Worm (Caenorhabditis elegans) whole organism, L2 larva: Measurements from ENCODE around the gene mrps-23.
A peak's percentile ranks its signal among the peaks of the same experiment; 100 is the strongest.

Experiments
- ZK546.5 ChIP-seq: sonication (generic microtip); optimal IDR thresholded peaks from 2 replicates; lab custom pipeline; 2017; ENCODE audit warnings: missing biosample characterization, missing genetic modification characterization
- elt-1 ChIP-seq: fragments of 150-350 bp; optimal IDR thresholded peaks from 2 replicates; lab custom pipeline; 2014; ENCODE audit warnings: missing biosample characterization, missing genetic modification characterization
- fos-1 ChIP-seq: fragments of 150-350 bp; optimal IDR thresholded peaks from 2 replicates; lab custom pipeline; 2014; ENCODE audit warnings: missing biosample characterization, missing genetic modification characterization
- lsy-2 ChIP-seq, 2 experiments: fragments of 150-350 bp in 1 of 2; sonication (generic microtip) in 1 of 2; optimal IDR thresholded peaks; 2 replicates each; lab custom pipeline; 2014 to 2017; ENCODE audit warnings: missing biosample characterization in 2 of 2, missing genetic modification characterization in 2 of 2
- mdl-1 ChIP-seq, 2 experiments: fragments of 150-350 bp in 1 of 2; sonication (generic microtip) in 1 of 2; optimal IDR thresholded peaks; 2 replicates each; lab custom pipeline; 2017; ENCODE audit warnings: missing biosample characterization in 2 of 2, missing genetic modification characterization in 2 of 2
- nhr-10 ChIP-seq: sonication (generic microtip); optimal IDR thresholded peaks from 2 replicates; lab custom pipeline; 2017; ENCODE audit warnings: missing biosample characterization, missing genetic modification characterization
- nhr-23 ChIP-seq: fragments of 150-350 bp; optimal IDR thresholded peaks from 2 replicates; lab custom pipeline; 2014; ENCODE audit warnings: missing biosample characterization, missing genetic modification reagents, missing genetic modification characterization
- skn-1 ChIP-seq: sonication (generic microtip); optimal IDR thresholded peaks from 2 replicates; lab custom pipeline; 2017; ENCODE audit warnings: missing biosample characterization, missing genetic modification characterization
- unc-39 ChIP-seq: fragments of 150-350 bp; optimal IDR thresholded peaks from 2 replicates; lab custom pipeline; 2014; ENCODE audit warnings: missing biosample characterization, missing genetic modification characterization
- unc-55 ChIP-seq: fragments of 150-350 bp; sonication (generic microtip); optimal IDR thresholded peaks from 3 replicates; lab custom pipeline; 2014; ENCODE audit warnings: missing biosample characterization, missing genetic modification reagents, missing genetic modification characterization

- no peak for TF ChIP-seq unc-39
- peak; percentile 31 for TF ChIP-seq unc-55 (GFP tag; lab: Kevin White, UChicago)
- peak in 1 of 2 experiments; percentile 56 for TF ChIP-seq lsy-2 (tag; optimal IDR thresholded peaks at IDR 0.05; lab: Kevin White, UChicago)
- no peak for TF ChIP-seq skn-1 (tag; lab: Kevin White, UChicago)
- TF ChIP-seq nhr-23 (tag; lab: Kevin White, UChicago) = no peak
- no peak for TF ChIP-seq nhr-10 (tag; lab: Kevin White, UChicago)
- no peak for TF ChIP-seq elt-1 (tag; lab: Kevin White, UChicago)
- TF ChIP-seq fos-1 (tag; lab: Kevin White, UChicago) = no peak
- no peak for TF ChIP-seq ZK546.5 (tag; lab: Kevin White, UChicago)
- TF ChIP-seq mdl-1 (tag; optimal IDR thresholded peaks at IDR 0.05; lab: Kevin White, UChicago) = no peak
Observed at ce11 chrIII:9528824-9529223, 5.4 kb upstream of the mrps-23 start, which contains the start of gene ZK1098.2.
